Fruit fly (Drosophila melanogaster) whole organism, embryonic: ENCODE measurements around the gene CG42852.
A peak's percentile ranks its signal among the peaks of the same experiment; 100 is the strongest.

Experiments
- Ada2b ChIP-seq: fragments of 200-800 bp; sonication (Bioruptor generic); IDR thresholded peaks from 2 replicates; pipeline ENCODE4 v1.3.6; 2022; ENCODE audit warnings: missing biosample characterization, missing genetic modification characterization
- Awh ChIP-seq: fragments of 200-800 bp; sonication (Bioruptor generic); IDR thresholded peaks from 2 replicates; pipeline ENCODE4, ENCODE4 v1.3.6; 2022; ENCODE audit warnings: missing biosample characterization, missing genetic modification characterization
- BtbVII ChIP-seq: fragments of 200-800 bp; sonication (Bioruptor generic); optimal IDR thresholded peaks from 3 replicates; lab custom pipeline; 2017; ENCODE audit warnings: missing biosample characterization, mild to moderate bottlenecking, missing genetic modification characterization
- CG10321 ChIP-seq: fragments of 200-800 bp; sonication (Bioruptor generic); IDR thresholded peaks from 2 replicates; pipeline ENCODE4 v1.3.6; 2022; ENCODE audit warnings: missing biosample characterization, missing genetic modification characterization
- CG10959 ChIP-seq: fragments of 200-800 bp; sonication (Bioruptor generic); IDR thresholded peaks from 2 replicates; pipeline ENCODE4 v1.3.6; 2022; ENCODE audit warnings: missing biosample characterization, missing genetic modification characterization
- CG12219 ChIP-seq: fragments of 200-800 bp; sonication (Bioruptor generic); optimal IDR thresholded peaks from 3 replicates; lab custom pipeline; 2018; ENCODE audit warnings: missing biosample characterization, mild to moderate bottlenecking, missing genetic modification characterization
- CG13624 ChIP-seq: fragments of 200-800 bp; sonication (Bioruptor generic); optimal IDR thresholded peaks from 2 replicates; lab custom pipeline; 2016; ENCODE audit warnings: missing biosample characterization, missing genetic modification characterization
- CG15073 ChIP-seq: fragments of 200-800 bp; sonication (Bioruptor generic); optimal IDR thresholded peaks from 2 replicates; lab custom pipeline; 2016; ENCODE audit warnings: missing biosample characterization, missing genetic modification characterization
- CG15269 ChIP-seq: fragments of 200-800 bp; sonication (Bioruptor generic); optimal IDR thresholded peaks from 2 replicates; lab custom pipeline; 2018; ENCODE audit warnings: missing biosample characterization, mild to moderate bottlenecking, missing genetic modification characterization, moderate library complexity
- CG16815 ChIP-seq: fragments of 200-800 bp; sonication (Bioruptor generic); optimal IDR thresholded peaks from 3 replicates; lab custom pipeline; 2017; ENCODE audit warnings: missing biosample characterization, mild to moderate bottlenecking, missing genetic modification characterization
- CG17612 ChIP-seq: fragments of 200-800 bp; sonication (Bioruptor generic); IDR thresholded peaks from 2 replicates; pipeline ENCODE4 v1.3.6; 2022; ENCODE audit warnings: missing biosample characterization, missing genetic modification characterization
- CG31365 ChIP-seq: fragments of 200-800 bp; sonication (Bioruptor generic); optimal IDR thresholded peaks from 2 replicates; lab custom pipeline; 2018; ENCODE audit warnings: missing biosample characterization, mild to moderate bottlenecking, missing genetic modification characterization
- CG7271 ChIP-seq: fragments of 200-800 bp; sonication (Bioruptor generic); optimal IDR thresholded peaks from 2 replicates; lab custom pipeline; 2018; ENCODE audit warnings: missing biosample characterization, mild to moderate bottlenecking, missing genetic modification characterization, moderate library complexity
- CG7963 ChIP-seq: fragments of 200-800 bp; sonication (Bioruptor generic); IDR thresholded peaks from 3 replicates; pipeline ENCODE4 v1.3.6; 2022; ENCODE audit warnings: missing biosample characterization, missing genetic modification characterization; ENCODE audit not compliant: partially characterized antibody
- CG7987 ChIP-seq: fragments of 200-800 bp; sonication (Bioruptor generic); optimal IDR thresholded peaks from 2 replicates; lab custom pipeline; 2018; ENCODE audit warnings: missing biosample characterization, mild to moderate bottlenecking, missing genetic modification characterization, moderate library complexity
- D ChIP-seq, 2 experiments: fragments of 200-800 bp in 1 of 2; fragments of >200 bp in 1 of 2; sonication (Bioruptor generic) in 1 of 2; optimal IDR thresholded peaks; 2 replicates in 1 of 2; 3 replicates in 1 of 2; lab custom pipeline; 2017; ENCODE audit warnings: mild to moderate bottlenecking in 1 of 2, missing biosample characterization in 1 of 2, missing genetic modification characterization in 1 of 2, missing genetic modification reagents in 1 of 2
- Dek ChIP-seq: fragments of 200-800 bp; sonication (Bioruptor generic); optimal IDR thresholded peaks from 3 replicates; lab custom pipeline; 2019; ENCODE audit warnings: missing biosample characterization, mild to moderate bottlenecking, missing genetic modification characterization, moderate library complexity
- E2f2 ChIP-seq: fragments of 200-800 bp; sonication (Bioruptor generic); IDR thresholded peaks from 2 replicates; pipeline ENCODE4 v1.3.6; 2022; ENCODE audit warnings: missing biosample characterization, missing genetic modification characterization
- Fer3 ChIP-seq: fragments of 200-800 bp; sonication (Bioruptor generic); optimal IDR thresholded peaks from 2 replicates; lab custom pipeline; 2018; ENCODE audit warnings: missing biosample characterization, mild to moderate bottlenecking, missing genetic modification characterization, moderate library complexity
- Hr51 ChIP-seq, 2 experiments: fragments of 200-800 bp; sonication (Bioruptor generic); optimal IDR thresholded peaks; 2 replicates in 1 of 2; 3 replicates in 1 of 2; lab custom pipeline; 2016 to 2018; ENCODE audit warnings: missing biosample characterization in 2 of 2, missing genetic modification characterization in 2 of 2, mild to moderate bottlenecking in 1 of 2, moderate library complexity in 1 of 2
- Lim3 ChIP-seq: fragments of 200-800 bp; sonication (Bioruptor generic); IDR thresholded peaks from 2 replicates; pipeline ENCODE4 v1.3.6; 2022; ENCODE audit warnings: missing biosample characterization, missing genetic modification characterization
- NK7.1 ChIP-seq: fragments of 200-800 bp; sonication (Bioruptor generic); optimal IDR thresholded peaks from 3 replicates; lab custom pipeline; 2016; ENCODE audit warnings: missing biosample characterization, missing genetic modification characterization
- Sin3A ChIP-seq: fragments of >200 bp; optimal IDR thresholded peaks from 2 replicates; lab custom pipeline; 2018
- Stat92E ChIP-seq, 3 experiments: fragments of >200 bp in 2 of 3; fragments of 200-800 bp in 1 of 3; sonication (Bioruptor generic) in 1 of 3; optimal IDR thresholded peaks; 2 replicates each; lab custom pipeline; 2017 to 2019; ENCODE audit warnings: missing biosample characterization in 3 of 3, missing genetic modification characterization in 3 of 3, mild to moderate bottlenecking in 1 of 3, moderate library complexity in 1 of 3
- aop ChIP-seq: fragments of 200-800 bp; sonication (Bioruptor generic); IDR thresholded peaks from 2 replicates; pipeline ENCODE4 v1.3.6; 2022; ENCODE audit warnings: missing biosample characterization, missing genetic modification characterization
- btn ChIP-seq: fragments of 200-800 bp; sonication (Bioruptor generic); optimal IDR thresholded peaks from 2 replicates; lab custom pipeline; 2016; ENCODE audit warnings: missing biosample characterization, missing genetic modification characterization
- chn ChIP-seq: fragments of 200-800 bp; sonication (Bioruptor generic); optimal IDR thresholded peaks from 2 replicates; lab custom pipeline; 2016; ENCODE audit warnings: missing biosample characterization, missing genetic modification characterization
- dmrt11E ChIP-seq: fragments of 200-800 bp; sonication (Bioruptor generic); optimal IDR thresholded peaks from 3 replicates; lab custom pipeline; 2018; ENCODE audit warnings: missing biosample characterization, mild to moderate bottlenecking, missing genetic modification characterization, moderate library complexity
- dmrt99B ChIP-seq: fragments of 200-800 bp; sonication (Bioruptor generic); optimal IDR thresholded peaks from 2 replicates; lab custom pipeline; 2018; ENCODE audit warnings: missing biosample characterization, mild to moderate bottlenecking, missing genetic modification characterization, moderate library complexity
- esg ChIP-seq: fragments of 200-800 bp; sonication (Bioruptor generic); conservative IDR thresholded peaks from 2 replicates; pipeline ENCODE4 v1.3.6; 2022; ENCODE audit warnings: missing biosample characterization, missing genetic modification characterization
- exex ChIP-seq: fragments of 200-800 bp; sonication (Bioruptor generic); optimal IDR thresholded peaks from 4 replicates; lab custom pipeline; 2018; ENCODE audit warnings: missing biosample characterization, mild to moderate bottlenecking, missing genetic modification characterization, moderate library complexity
- fd102C ChIP-seq: fragments of 200-800 bp; sonication (Bioruptor generic); optimal IDR thresholded peaks from 2 replicates; lab custom pipeline; 2018; ENCODE audit warnings: missing biosample characterization, mild to moderate bottlenecking, missing genetic modification characterization, moderate library complexity
- gce ChIP-seq: fragments of 200-800 bp; sonication (Bioruptor generic); IDR thresholded peaks from 3 replicates; pipeline ENCODE4 v1.3.6; 2022; ENCODE audit warnings: missing biosample characterization, missing genetic modification characterization
- gem ChIP-seq: fragments of 200-800 bp; sonication (Bioruptor generic); optimal IDR thresholded peaks from 2 replicates; lab custom pipeline; 2019; ENCODE audit warnings: missing biosample characterization, mild to moderate bottlenecking, missing genetic modification characterization, moderate library complexity
- grau ChIP-seq: fragments of 200-800 bp; optimal IDR thresholded peaks from 3 replicates; lab custom pipeline; 2019; ENCODE audit warnings: missing biosample characterization, mild to moderate bottlenecking, missing genetic modification characterization, moderate library complexity
- lilli ChIP-seq: fragments of 200-800 bp; sonication (Bioruptor generic); optimal IDR thresholded peaks from 3 replicates; lab custom pipeline; 2016; ENCODE audit warnings: missing biosample characterization, missing genetic modification characterization
- pb ChIP-seq: fragments of 200-800 bp; sonication (Bioruptor generic); optimal IDR thresholded peaks from 3 replicates; lab custom pipeline; 2016; ENCODE audit warnings: missing biosample characterization, missing genetic modification characterization
- pho ChIP-seq: fragments of 200-800 bp; sonication (Bioruptor generic); optimal IDR thresholded peaks from 2 replicates; lab custom pipeline; 2016; ENCODE audit warnings: missing biosample characterization, missing genetic modification characterization
- pros ChIP-seq: fragments of 200-800 bp; sonication (Bioruptor generic); optimal IDR thresholded peaks from 3 replicates; lab custom pipeline; 2019; ENCODE audit warnings: missing biosample characterization, mild to moderate bottlenecking, missing genetic modification characterization, moderate library complexity
- sc ChIP-seq, 3 experiments: fragments of >200 bp in 2 of 3; fragments of 200-800 bp in 1 of 3; sonication (Bioruptor generic) in 1 of 3; optimal IDR thresholded peaks; 2 replicates in 2 of 3; 3 replicates in 1 of 3; lab custom pipeline; 2017; ENCODE audit warnings: mild to moderate bottlenecking in 1 of 3, missing biosample characterization in 1 of 3, missing genetic modification characterization in 1 of 3, missing genetic modification reagents in 1 of 3
- sens-2 ChIP-seq: fragments of 200-800 bp; sonication (Bioruptor generic); IDR thresholded peaks from 2 replicates; pipeline ENCODE4 v1.3.6; 2022; ENCODE audit warnings: missing biosample characterization, missing genetic modification characterization
- slbo ChIP-seq: fragments of 200-800 bp; sonication (Bioruptor generic); IDR thresholded peaks from 2 replicates; pipeline ENCODE4 v1.3.6; 2022; ENCODE audit warnings: missing biosample characterization, missing genetic modification characterization
- sna ChIP-seq: fragments of 200-800 bp; sonication (Bioruptor generic); IDR thresholded peaks from 2 replicates; pipeline ENCODE4 v1.3.6; 2022; ENCODE audit warnings: missing biosample characterization, missing genetic modification characterization; ENCODE audit not compliant: partially characterized antibody
- stc ChIP-seq: fragments of 200-800 bp; sonication (Bioruptor generic); IDR thresholded peaks from 2 replicates; pipeline ENCODE4 v1.3.6; 2022; ENCODE audit warnings: missing biosample characterization, missing genetic modification characterization
- tgo ChIP-seq: fragments of 200-800 bp; sonication (Bioruptor generic); IDR thresholded peaks from 3 replicates; pipeline ENCODE4 v1.3.6; 2022; ENCODE audit warnings: missing biosample characterization, missing genetic modification characterization
- tio ChIP-seq: fragments of 200-800 bp; sonication (Bioruptor generic); optimal IDR thresholded peaks from 2 replicates; lab custom pipeline; 2017; ENCODE audit warnings: missing biosample characterization, missing genetic modification characterization, inconsistent platforms
- toy ChIP-seq: fragments of 200-800 bp; sonication (Bioruptor generic); IDR thresholded peaks from 2 replicates; pipeline ENCODE4 v1.3.6; 2022; ENCODE audit warnings: missing biosample characterization, missing genetic modification characterization
- twi ChIP-seq: fragments of 200-800 bp; optimal IDR thresholded peaks from 2 replicates; lab custom pipeline; 2019; ENCODE audit warnings: missing biosample characterization, mild to moderate bottlenecking, missing genetic modification characterization, moderate library complexity
- unc-4 ChIP-seq: fragments of 200-800 bp; sonication (Bioruptor generic); IDR thresholded peaks from 2 replicates; pipeline ENCODE4 v1.3.6; 2022; ENCODE audit warnings: missing biosample characterization, missing genetic modification characterization; ENCODE audit not compliant: partially characterized antibody
- zfh2 ChIP-seq: fragments of 200-800 bp; sonication (Bioruptor generic); optimal IDR thresholded peaks from 2 replicates; lab custom pipeline; 2016; ENCODE audit warnings: missing biosample characterization, missing genetic modification characterization

CG42852 gene

dm6 chr3L:16779704-16780173 lies 24.4 kb downstream of the CG42852 start, which contains the start of the genes mus302 and CG9705 (continued):
- TF ChIP-seq CG7987 (GFP tag; lab: Kevin White, UChicago) = no peak
- TF ChIP-seq Stat92E (GFP tag; optimal IDR thresholded peaks at IDR 0.05; lab: Kevin White, UChicago) = no peak
- no peak for TF ChIP-seq tio
- TF ChIP-seq chn (GFP tag; lab: Kevin White, UChicago) = no peak
- TF ChIP-seq CG13624 = no peak
- TF ChIP-seq NK7.1 (GFP tag; lab: Kevin White, UChicago) = no peak
- TF ChIP-seq CG16815 (GFP tag; lab: Kevin White, UChicago) = peak; percentile 49
- peak; percentile 56; the same call in 1 of the 2 replicates for TF ChIP-seq sna
- TF ChIP-seq gem (tag; lab: Kevin White, UChicago) = peak; percentile 79
- peak; percentile 26 for TF ChIP-seq zfh2 (GFP tag; lab: Kevin White, UChicago)
- TF ChIP-seq aop = no peak
- TF ChIP-seq CG17612 (GFP tag; lab: Robert Waterston, UW) = no peak
- TF ChIP-seq Hr51 (GFP tag; optimal IDR thresholded peaks at IDR 0.05; lab: Kevin White, UChicago) = peak; percentile 11 to 49
- no peak for TF ChIP-seq CG10959
- no peak for TF ChIP-seq stc (GFP tag; lab: Robert Waterston, UW)
- peak; percentile 78 for TF ChIP-seq slbo
- 0 out of 3 replicates have a peak, but pooled peaks have one; percentile 16 for TF ChIP-seq CG7963 (GFP tag; lab: Robert Waterston, UW)
- TF ChIP-seq pros (GFP tag; lab: Kevin White, UChicago) = no peak
- peak; percentile 40 for TF ChIP-seq lilli (GFP tag; lab: Kevin White, UChicago)
- TF ChIP-seq pb (GFP tag; lab: Kevin White, UChicago) = no peak
- no peak for TF ChIP-seq CG12219 (GFP tag; lab: Kevin White, UChicago)
- TF ChIP-seq twi = peak; percentile 14
- TF ChIP-seq gce (GFP tag; lab: Robert Waterston, UW) = no peak
- no peak for TF ChIP-seq CG15073
- TF ChIP-seq CG15269 = no peak
- peak; percentile 50 for TF ChIP-seq Dek
- TF ChIP-seq Ada2b (GFP tag; lab: Robert Waterston, UW) = peak; percentile 36; the same call in 1 of the 2 replicates
- no peak for TF ChIP-seq pho (GFP tag; lab: Kevin White, UChicago)
- TF ChIP-seq toy (GFP tag; lab: Robert Waterston, UW) = no peak
- TF ChIP-seq fd102C = no peak
- TF ChIP-seq Lim3 = no peak
- no peak for TF ChIP-seq D (optimal IDR thresholded peaks at IDR 0.05; lab: Kevin White, UChicago)
- no peak for TF ChIP-seq D (GFP tag; optimal IDR thresholded peaks at IDR 0.05; lab: Kevin White, UChicago)
- no peak for TF ChIP-seq btn
- no peak for TF ChIP-seq BtbVII
- peak; percentile 64 for TF ChIP-seq grau (tag; lab: Kevin White, UChicago)
- TF ChIP-seq dmrt11E = peak; percentile 60
- peak; percentile 33 for TF ChIP-seq Fer3
- TF ChIP-seq CG7271 (tag; lab: Kevin White, UChicago) = peak; percentile 62
- peak; percentile 66 for TF ChIP-seq unc-4 (GFP tag; lab: Robert Waterston, UW)
- no peak for TF ChIP-seq esg (GFP tag; lab: Robert Waterston, UW)
- no peak for TF ChIP-seq exex (tag; lab: Kevin White, UChicago)
- TF ChIP-seq CG10321 (GFP tag; lab: Robert Waterston, UW) = no peak
- TF ChIP-seq sens-2 (GFP tag; lab: Robert Waterston, UW) = no peak
- TF ChIP-seq sc (optimal IDR thresholded peaks at IDR 0.05; lab: Kevin White, UChicago) = no peak
- TF ChIP-seq sc (GFP tag; optimal IDR thresholded peaks at IDR 0.05; lab: Kevin White, UChicago) = no peak
- TF ChIP-seq E2f2 = peak; percentile 57; the same call in 1 of the 2 replicates
- TF ChIP-seq Awh (GFP tag; lab: Robert Waterston, UW) = no peak
- TF ChIP-seq tgo = peak; percentile 59
- TF ChIP-seq CG31365 (tag; lab: Kevin White, UChicago) = no peak
- peak; percentile 60 for TF ChIP-seq Sin3A (lab: Kevin White, UChicago)
- TF ChIP-seq dmrt99B (tag; lab: Kevin White, UChicago) = no peak
